Fruit fly (Drosophila melanogaster): ENCODE results near the gene CG16753.
A peak's percentile ranks its signal among the peaks of the same experiment; 100 is the strongest.

DNA sequence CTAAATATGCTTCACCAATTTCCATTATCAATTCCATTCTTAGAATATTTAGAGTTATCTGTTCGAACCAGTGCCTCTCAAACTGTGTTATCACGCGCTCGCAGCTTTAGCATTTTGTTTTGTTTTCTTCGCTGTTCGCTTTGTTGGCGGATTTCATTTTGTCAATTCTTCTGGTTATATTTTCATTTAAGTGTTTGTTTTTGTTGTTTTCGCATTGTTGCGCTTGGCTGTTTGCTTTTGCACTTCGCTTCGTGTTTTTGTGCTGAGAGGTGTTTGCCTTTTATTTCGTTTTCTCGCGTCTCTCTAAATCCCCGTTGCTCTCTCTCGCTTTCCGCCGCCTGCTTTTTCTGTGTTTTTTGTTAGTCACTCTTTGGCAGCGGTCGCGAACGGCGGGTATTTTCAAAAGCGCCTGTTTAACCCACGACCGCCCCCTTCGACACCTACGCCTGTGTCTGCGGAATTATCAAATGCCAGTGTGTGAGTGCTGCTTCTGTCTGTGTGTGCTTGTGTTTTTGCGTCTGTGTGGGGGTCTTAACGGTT lies 22.8 kb downstream of the CG16753 start:
- no peak for TF ChIP-seq pan (optimal IDR thresholded peaks at IDR 0.05)
- TF ChIP-seq rgr (GFP tag; optimal IDR thresholded peaks at IDR 0.05), result peak; percentile 75
- TF ChIP-seq sage (GFP tag; optimal IDR thresholded peaks at IDR 0.05), result no peak
- TF ChIP-seq ey (GFP tag; optimal IDR thresholded peaks at IDR 0.05), result peak; percentile 52
- peak; percentile 59 for TF ChIP-seq fru (GFP tag; optimal IDR thresholded peaks at IDR 0.05)
- peak; percentile 96 for TF ChIP-seq psq (GFP tag; optimal IDR thresholded peaks at IDR 0.05)
- no peak for TF ChIP-seq sv (GFP tag; optimal IDR thresholded peaks at IDR 0.05)
- TF ChIP-seq lola (GFP tag; optimal IDR thresholded peaks at IDR 0.05), result no peak
- TF ChIP-seq dl (GFP tag; optimal IDR thresholded peaks at IDR 0.05; ENCODE audit: insufficient read depth in 1 of 2, partially characterized antibody in 2 of 2), result peak; percentile 44 to 69
- no peak for TF ChIP-seq Dfd (GFP tag; optimal IDR thresholded peaks at IDR 0.05)
- TF ChIP-seq h (GFP tag; optimal IDR thresholded peaks at IDR 0.05), result peak; percentile 81
